Fruit fly (Drosophila melanogaster): ENCODE data around the gene Ugt304A1.

dm6 chr3R:11208766-11209331 is 33.6 kb upstream of the Ugt304A1 start:
- TF ChIP-seq CG6813 (GFP tag; optimal IDR thresholded peaks at IDR 0.05) (no peak), grau (tag; optimal IDR thresholded peaks at IDR 0.05) (no peak), CG3407 (GFP tag; optimal IDR thresholded peaks at IDR 0.05) (no peak), slou (GFP tag; optimal IDR thresholded peaks at IDR 0.05) (no peak), emc (GFP tag; optimal IDR thresholded peaks at IDR 0.05) (no peak)
